Worm (Caenorhabditis elegans): Measurements from ENCODE around the gene oac-10.

DNA sequence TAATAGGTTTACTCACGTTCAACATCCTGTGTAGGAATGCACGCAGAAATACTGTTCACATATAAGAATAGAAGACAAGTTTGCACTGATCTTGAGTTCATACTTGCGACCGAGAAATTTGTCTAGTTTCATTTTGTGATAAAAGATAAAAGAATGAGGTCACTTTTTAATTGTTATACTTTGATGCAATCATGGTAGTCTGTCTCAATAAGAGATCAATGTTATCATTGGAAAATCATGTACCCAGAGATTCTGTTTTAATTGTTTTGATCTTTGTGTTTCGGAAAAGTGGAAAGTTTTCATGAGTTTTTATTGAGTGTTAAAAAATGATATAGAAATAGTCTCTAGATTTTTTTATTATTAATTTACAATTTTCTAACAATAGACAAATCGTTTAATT, 37.3 kb upstream of the oac-10 start, which contains the start of gene F54D10.9:
- TF ChIP-seq aly-1 (tag; optimal IDR thresholded peaks at IDR 0.05) (no peak), tbx-11 (GFP tag; IDR thresholded peaks at IDR 0.05) (no peak), ama-1 (optimal IDR thresholded peaks at IDR 0.05) (no peak), pes-1 (GFP tag; IDR thresholded peaks at IDR 0.05) (no peak), hmbx-1 (tag; optimal IDR thresholded peaks at IDR 0.05) (no peak), flt-1 (GFP tag; IDR thresholded peaks at IDR 0.05) (no peak), B0310.2 (tag; optimal IDR thresholded peaks at IDR 0.05) (no peak), tbx-37 (GFP tag; conservative IDR thresholded peaks at IDR 0.05) (no peak), scrt-1 (GFP tag; IDR thresholded peaks at IDR 0.05) (no peak), ceh-13 (GFP tag; optimal IDR thresholded peaks at IDR 0.05) (no peak), ets-7 (tag; optimal IDR thresholded peaks at IDR 0.05) (no peak), ceh-36 (tag; optimal IDR thresholded peaks at IDR 0.05) (no peak)

Measured in whole organism, early embryonic.